Worm (Caenorhabditis elegans) whole organism, L3 larva: ENCODE data around the gene yars-2.
A peak's percentile ranks its signal among the peaks of the same experiment; 100 is the strongest.

ENCODE experiments used
- ama-1 ChIP-seq: fragments of 150-350 bp; optimal IDR thresholded peaks from 2 replicates; lab custom pipeline; 2018
- ceh-16 ChIP-seq: sonication (generic microtip); optimal IDR thresholded peaks from 2 replicates; lab custom pipeline; 2017; ENCODE audit warnings: missing biosample characterization, missing genetic modification characterization
- ceh-28 ChIP-seq: fragments of 150-350 bp; optimal IDR thresholded peaks from 2 replicates; lab custom pipeline; 2014; ENCODE audit warnings: missing biosample characterization, missing genetic modification reagents, missing genetic modification characterization
- ceh-82 ChIP-seq: fragments of 150-350 bp; optimal IDR thresholded peaks from 2 replicates; lab custom pipeline; 2014; ENCODE audit warnings: missing biosample characterization, missing genetic modification characterization
- daf-12 ChIP-seq: fragments of 150-350 bp; optimal IDR thresholded peaks from 2 replicates; lab custom pipeline; 2014; ENCODE audit warnings: missing biosample characterization, missing genetic modification reagents, missing genetic modification characterization
- egl-27 ChIP-seq: sonication (generic microtip); optimal IDR thresholded peaks from 4 replicates; lab custom pipeline; 2017; ENCODE audit warnings: missing biosample characterization, missing genetic modification reagents, missing genetic modification characterization
- elt-1 ChIP-seq: fragments of 150-350 bp; optimal IDR thresholded peaks from 2 replicates; lab custom pipeline; 2014; ENCODE audit warnings: missing biosample characterization, missing genetic modification characterization
- hmg-11 ChIP-seq: sonication (generic microtip); optimal IDR thresholded peaks from 2 replicates; lab custom pipeline; 2016; ENCODE audit warnings: missing genetic modification characterization, missing compliant biosample characterization
- lin-39 ChIP-seq: fragments of 150-350 bp; optimal IDR thresholded peaks from 2 replicates; lab custom pipeline; 2018; ENCODE audit warnings: missing biosample characterization, missing genetic modification reagents, missing genetic modification characterization
- nfya-1 ChIP-seq: sonication (generic microtip); optimal IDR thresholded peaks from 2 replicates; lab custom pipeline; 2017; ENCODE audit warnings: missing genetic modification characterization, mild to moderate bottlenecking, missing compliant biosample characterization, antibody characterized with exemption, moderate library complexity; ENCODE audit not compliant: insufficient read depth
- nhr-11 ChIP-seq: fragments of 150-350 bp; optimal IDR thresholded peaks from 2 replicates; lab custom pipeline; 2014; ENCODE audit warnings: missing biosample characterization, missing genetic modification characterization
- nhr-23 ChIP-seq: fragments of 150-350 bp; optimal IDR thresholded peaks from 2 replicates; lab custom pipeline; 2014; ENCODE audit warnings: missing biosample characterization, missing genetic modification reagents, missing genetic modification characterization
- nhr-237 ChIP-seq: fragments of 150-350 bp; optimal IDR thresholded peaks from 2 replicates; lab custom pipeline; 2014; ENCODE audit warnings: missing biosample characterization, missing genetic modification characterization
- nhr-28 ChIP-seq: fragments of 150-350 bp; optimal IDR thresholded peaks from 2 replicates; lab custom pipeline; 2014; ENCODE audit warnings: missing biosample characterization, missing genetic modification characterization
- nhr-76 ChIP-seq: fragments of 150-350 bp; sonication (generic microtip); optimal IDR thresholded peaks from 5 replicates; lab custom pipeline; 2014; ENCODE audit warnings: missing biosample characterization, missing genetic modification characterization
- pha-4 ChIP-seq: fragments of 150-350 bp; optimal IDR thresholded peaks from 2 replicates; lab custom pipeline; 2014; ENCODE audit warnings: missing biosample characterization, missing genetic modification reagents, missing genetic modification characterization
- pqm-1 ChIP-seq: fragments of 150-350 bp; optimal IDR thresholded peaks from 2 replicates; lab custom pipeline; 2017; ENCODE audit warnings: missing biosample characterization, missing genetic modification characterization, inconsistent platforms
- tbx-2 ChIP-seq: sonication (generic microtip); optimal IDR thresholded peaks from 2 replicates; lab custom pipeline; 2016; ENCODE audit warnings: mild to moderate bottlenecking, missing genetic modification characterization, missing compliant biosample characterization
- ztf-11 ChIP-seq: fragments of 150-350 bp; optimal IDR thresholded peaks from 2 replicates; lab custom pipeline; 2014; ENCODE audit warnings: missing biosample characterization, missing genetic modification characterization

Gene yars-2

DNA sequence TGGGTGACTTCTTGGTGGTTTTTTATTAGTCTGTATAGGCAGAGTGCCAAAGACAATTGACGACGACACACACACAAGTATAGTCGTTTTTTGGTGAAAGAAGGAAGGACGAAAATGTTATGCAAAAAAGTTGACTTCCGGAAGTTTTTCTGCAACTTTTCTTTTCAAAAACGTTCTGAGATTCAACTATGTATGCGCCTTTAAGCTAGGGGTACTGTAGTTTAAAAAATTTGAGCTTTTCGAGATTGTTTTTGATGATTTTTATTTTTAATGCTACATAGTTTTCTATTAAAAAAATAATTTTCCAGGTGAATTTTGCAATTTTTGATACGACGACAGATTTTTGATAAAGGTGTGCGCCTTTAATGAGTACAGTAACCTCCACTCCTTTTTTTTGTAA lies 44.6 kb downstream of the yars-2 start:
- TF ChIP-seq ceh-16 (no peak), nhr-28 (tag; lab: Kevin White, UChicago) (no peak), nhr-237 (tag; lab: Kevin White, UChicago) (no peak), ceh-82 (no peak), ztf-11 (tag; lab: Kevin White, UChicago) (no peak), ama-1 (no peak), ceh-28 (tag; lab: Kevin White, UChicago) (no peak), pqm-1 (no peak), pha-4 (tag; lab: Kevin White, UChicago) (no peak)

DNA sequence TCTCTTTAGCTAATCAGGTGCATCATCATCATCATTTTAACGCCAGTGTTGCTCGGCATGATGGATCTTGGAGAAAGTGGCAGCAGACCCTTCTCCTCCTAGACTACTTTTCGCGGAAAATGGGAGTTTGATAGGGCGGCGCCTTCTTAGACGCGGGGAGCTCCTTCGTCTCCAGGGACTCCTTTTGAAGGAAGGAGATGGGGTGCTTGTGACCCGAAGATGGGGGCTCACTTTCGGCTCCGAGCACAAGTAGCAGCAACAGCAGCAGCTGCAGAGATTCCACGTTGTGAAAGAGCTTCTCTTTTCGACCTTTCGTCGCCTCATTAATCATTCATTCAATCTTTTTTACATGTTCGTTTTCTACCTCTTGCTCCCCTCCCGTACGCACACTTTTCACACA lies 45.0 kb downstream of the yars-2 start:
- TF ChIP-seq nfya-1 (tag; lab: Kevin White, UChicago) (peak; percentile 4), elt-1 (tag; lab: Kevin White, UChicago) (peak; percentile 40), hmg-11 (peak; percentile 5), lin-39 (tag; lab: Kevin White, UChicago) (peak; percentile 63), nhr-76 (tag; lab: Kevin White, UChicago) (no peak), egl-27 (tag; lab: Kevin White, UChicago) (no peak)

DNA sequence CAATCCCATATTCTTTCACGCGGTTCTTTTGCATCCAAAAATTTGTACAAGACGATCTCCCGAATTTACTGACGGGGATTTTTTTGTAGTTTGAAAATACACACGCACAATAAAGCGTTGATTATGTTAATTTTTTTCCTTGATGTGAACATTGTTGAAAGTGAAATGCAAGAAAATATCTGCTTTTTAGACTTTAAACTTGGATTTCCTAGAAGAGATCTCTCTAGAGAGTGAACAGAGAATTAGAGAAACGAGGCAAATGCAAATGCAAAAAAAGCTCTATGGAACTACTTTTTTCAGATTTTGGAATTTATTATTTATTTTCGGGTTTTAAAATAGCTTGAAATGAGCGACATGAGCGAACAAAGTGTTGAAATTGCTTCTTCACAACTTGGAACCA lies 47.3 kb downstream of the yars-2 start, which contains the start of gene F29B9.1:
Gene F29B9.1, plus strand, starts transcription at position 301 of the 400 bp plus-strand sequence.
- TF ChIP-seq daf-12 (tag; lab: Kevin White, UChicago) = no peak
- no peak for TF ChIP-seq nhr-11 (tag; lab: Kevin White, UChicago)
- no peak for TF ChIP-seq nhr-237 (tag; lab: Kevin White, UChicago)
- TF ChIP-seq pha-4 (tag; lab: Kevin White, UChicago) = peak; percentile 17
- TF ChIP-seq tbx-2 (tag; lab: Kevin White, UChicago) = no peak
- TF ChIP-seq nhr-23 (tag; lab: Kevin White, UChicago) = no peak
